Fruit fly (Drosophila melanogaster): ENCODE data around the gene Task7.
A peak's percentile ranks its signal among the peaks of the same experiment; 100 is the strongest.

Gene Task7

dm6 chr3R:9404104-9404512 lies 8.0 kb downstream of the Task7 start, which contains the start of the genes CG9356, BBIP1 and CG8135 (continued):
- TF ChIP-seq D19A (tag; optimal IDR thresholded peaks at IDR 0.05): no peak
- TF ChIP-seq CG11398 (GFP tag; optimal IDR thresholded peaks at IDR 0.05): peak; percentile 53
- no peak for TF ChIP-seq D19B (GFP tag; optimal IDR thresholded peaks at IDR 0.05)
- TF ChIP-seq h (optimal IDR thresholded peaks at IDR 0.05): no peak
- peak; percentile 44 for TF ChIP-seq Fer2 (tag; optimal IDR thresholded peaks at IDR 0.05)
- TF ChIP-seq row (GFP tag; IDR thresholded peaks at IDR 0.05): peak; percentile 67
- TF ChIP-seq CG8359 (GFP tag; optimal IDR thresholded peaks at IDR 0.05; ENCODE audit: borderline replicate concordance): no peak
- peak; percentile 46 for TF ChIP-seq slou (GFP tag; optimal IDR thresholded peaks at IDR 0.05)
- TF ChIP-seq Lpt (GFP tag; optimal IDR thresholded peaks at IDR 0.05): no peak
- peak; percentile 98 for TF ChIP-seq gfzf (GFP tag; optimal IDR thresholded peaks at IDR 0.05)
- peak; percentile 18; the same call in 1 of the 2 replicates for TF ChIP-seq CG31224 (GFP tag; IDR thresholded peaks at IDR 0.05)
- no peak for TF ChIP-seq sna (GFP tag; IDR thresholded peaks at IDR 0.05; ENCODE audit: partially characterized antibody)
- peak; percentile 69 for TF ChIP-seq CG1602 (GFP tag; optimal IDR thresholded peaks at IDR 0.05)
- TF ChIP-seq GATAe (GFP tag; conservative IDR thresholded peaks at IDR 0.05): no peak
- peak; percentile 75 for TF ChIP-seq Six4 (GFP tag; optimal IDR thresholded peaks at IDR 0.05)
- no peak for TF ChIP-seq CG10147 (GFP tag; optimal IDR thresholded peaks at IDR 0.05)
- no peak for TF ChIP-seq CG2678 (tag; optimal IDR thresholded peaks at IDR 0.05)
- TF ChIP-seq tin (GFP tag; optimal IDR thresholded peaks at IDR 0.05): peak; percentile 79
- TF ChIP-seq Dp (GFP tag; optimal IDR thresholded peaks at IDR 0.05): peak; percentile 58
- TF ChIP-seq inv (GFP tag; IDR thresholded peaks at IDR 0.05; ENCODE audit: partially characterized antibody): no peak
- peak; percentile 54 for TF ChIP-seq BEAF-32 (GFP tag; optimal IDR thresholded peaks at IDR 0.05)
- TF ChIP-seq zf30C (GFP tag; optimal IDR thresholded peaks at IDR 0.05): no peak
- TF ChIP-seq Dip2 (GFP tag; IDR thresholded peaks at IDR 0.05): no peak
- TF ChIP-seq tap (tag; optimal IDR thresholded peaks at IDR 0.05): peak; percentile 26
- TF ChIP-seq CG8281 (tag; optimal IDR thresholded peaks at IDR 0.05): no peak
- peak; percentile 45 for TF ChIP-seq Ssrp (tag; optimal IDR thresholded peaks at IDR 0.05)
- peak; percentile 71 for TF ChIP-seq sisA (GFP tag; IDR thresholded peaks at IDR 0.05)
- TF ChIP-seq Ets97D (GFP tag; optimal IDR thresholded peaks at IDR 0.05): peak; percentile 91
- no peak for TF ChIP-seq nau (GFP tag; optimal IDR thresholded peaks at IDR 0.05)
- peak; percentile 21 for TF ChIP-seq CG16815 (GFP tag; optimal IDR thresholded peaks at IDR 0.05)
- TF ChIP-seq Taf1 (GFP tag; IDR thresholded peaks at IDR 0.05): no peak
- TF ChIP-seq CG18476 (GFP tag; optimal IDR thresholded peaks at IDR 0.05): peak; percentile 71
- 0 out of 2 replicates have a peak, but pooled peaks have one; percentile 36 for TF ChIP-seq CG9215 (GFP tag; IDR thresholded peaks at IDR 0.05)
- TF ChIP-seq pita (GFP tag; optimal IDR thresholded peaks at IDR 0.05): no peak
- peak; percentile 63 for TF ChIP-seq btn (GFP tag; optimal IDR thresholded peaks at IDR 0.05)
- 0 out of 3 replicates have a peak, but pooled peaks have one; percentile 34 for TF ChIP-seq CG2889 (GFP tag; IDR thresholded peaks at IDR 0.05)
- no peak for TF ChIP-seq Oli (tag; optimal IDR thresholded peaks at IDR 0.05)
- peak; percentile 58; the same call in 1 of the 3 replicates for TF ChIP-seq sr (GFP tag; IDR thresholded peaks at IDR 0.05)
- TF ChIP-seq fd64A (GFP tag; optimal IDR thresholded peaks at IDR 0.05): no peak
- peak; percentile 84 for TF ChIP-seq Lhr (GFP tag; optimal IDR thresholded peaks at IDR 0.05)
- TF ChIP-seq gro (GFP tag; optimal IDR thresholded peaks at IDR 0.05): peak; percentile 81
- TF ChIP-seq ap (GFP tag; IDR thresholded peaks at IDR 0.05): no peak
- TF ChIP-seq CG14050 (GFP tag; IDR thresholded peaks at IDR 0.05): peak; percentile 41; the same call in 2 of the 3 replicates
- peak; percentile 38; the same call in 1 of the 2 replicates for TF ChIP-seq CG6272 (GFP tag; IDR thresholded peaks at IDR 0.05)
- TF ChIP-seq CG11504 (tag; optimal IDR thresholded peaks at IDR 0.05): no peak
- no peak for TF ChIP-seq tna (GFP tag; IDR thresholded peaks at IDR 0.05; ENCODE audit: partially characterized antibody)
- TF ChIP-seq emc (GFP tag; optimal IDR thresholded peaks at IDR 0.05): peak; percentile 56
- peak; percentile 87 for TF ChIP-seq CG12391 (tag; optimal IDR thresholded peaks at IDR 0.05)
- TF ChIP-seq CG1832 (GFP tag; optimal IDR thresholded peaks at IDR 0.05): no peak
- peak; percentile 98 for TF ChIP-seq CG4617 (GFP tag; optimal IDR thresholded peaks at IDR 0.05; ENCODE audit: borderline replicate concordance)
- TF ChIP-seq CG12744 (GFP tag; optimal IDR thresholded peaks at IDR 0.05): peak; percentile 68

All from whole organism, embryonic.